Worm (Caenorhabditis elegans): ENCODE results near the gene C25F9.10.

The C25F9.10 gene

ce11 chrV:19445442-19445841, 39.9 kb downstream of the C25F9.10 start, which contains the start of gene M04C3.1:
TSS of gene M04C3.1 (minus strand) at chrV:19445605.
- TF ChIP-seq hlh-8 (tag; optimal IDR thresholded peaks at IDR 0.05), result no peak
- TF ChIP-seq ets-4 (tag; optimal IDR thresholded peaks at IDR 0.05), result no peak
- TF ChIP-seq zip-5 (tag; optimal IDR thresholded peaks at IDR 0.05), result no peak
- no peak for TF ChIP-seq fkh-10 (GFP tag; optimal IDR thresholded peaks at IDR 0.05)
- TF ChIP-seq fax-1 (tag; optimal IDR thresholded peaks at IDR 0.05), result no peak
- TF ChIP-seq K02D7.2 (tag; optimal IDR thresholded peaks at IDR 0.05), result no peak
- no peak for TF ChIP-seq ceh-9 (tag; optimal IDR thresholded peaks at IDR 0.05)
- no peak for TF ChIP-seq pha-4 (tag; optimal IDR thresholded peaks at IDR 0.05)

- TF ChIP-seq odd-2 (tag; optimal IDR thresholded peaks at IDR 0.05) (no peak), pha-4 (tag; optimal IDR thresholded peaks at IDR 0.05) (no peak), ceh-31 (tag; optimal IDR thresholded peaks at IDR 0.05) (no peak), mec-3 (tag; optimal IDR thresholded peaks at IDR 0.05; ENCODE audit: borderline replicate concordance) (no peak), Y22D7AL.16 (tag; optimal IDR thresholded peaks at IDR 0.05) (no peak), fkh-6 (tag; optimal IDR thresholded peaks at IDR 0.05) (no peak), K02D7.2 (tag; optimal IDR thresholded peaks at IDR 0.05) (no peak), pha-2 (tag; optimal IDR thresholded peaks at IDR 0.05) (no peak), ceh-6 (GFP tag; optimal IDR thresholded peaks at IDR 0.05) (no peak), rnt-1 (tag; optimal IDR thresholded peaks at IDR 0.05) (no peak), K09A11.1 (tag; optimal IDR thresholded peaks at IDR 0.05; ENCODE audit: insufficient read depth) (no peak), hlh-30 (tag; optimal IDR thresholded peaks at IDR 0.05; ENCODE audit: insufficient read depth) (no peak), nhr-11 (tag; optimal IDR thresholded peaks at IDR 0.05) (no peak), lin-11 (tag; optimal IDR thresholded peaks at IDR 0.05) (no peak), F13H6.1 (tag; optimal IDR thresholded peaks at IDR 0.05) (no peak), fax-1 (tag; optimal IDR thresholded peaks at IDR 0.05) (no peak), lim-6 (tag; optimal IDR thresholded peaks at IDR 0.05) (no peak), nfya-1 (tag; optimal IDR thresholded peaks at IDR 0.05) (no peak), eyg-1 (tag; optimal IDR thresholded peaks at IDR 0.05) (no peak), sox-4 (tag; optimal IDR thresholded peaks at IDR 0.05) (no peak)
Observed at ce11 chrV:19448805-19449204, 43.3 kb downstream of the C25F9.10 start, which contains the start of gene M04C3.2. TSS of gene M04C3.2 (minus strand) at chrV:19448905.

DNA sequence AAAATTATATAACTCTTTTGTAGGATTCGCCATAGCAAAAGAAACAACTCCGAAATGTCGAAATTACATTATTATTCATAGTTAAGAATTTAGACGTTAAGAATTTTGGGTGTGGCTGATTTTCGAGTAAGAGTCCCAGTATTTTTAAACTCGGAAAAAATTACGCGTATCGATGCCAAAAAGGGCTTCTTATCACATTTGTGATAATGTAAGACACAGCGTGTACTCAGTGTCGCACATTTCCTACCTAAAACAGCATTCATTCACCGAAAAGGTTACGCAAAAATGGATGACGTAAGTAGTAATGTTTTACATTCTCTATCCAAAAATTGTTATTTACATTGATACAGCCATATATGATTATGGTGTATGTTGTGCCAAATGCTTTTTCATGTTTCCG, 44.0 kb downstream of the C25F9.10 start, which contains the start of gene M04C3.5:
Gene M04C3.5, plus strand, starts transcription at position 190 of the 400 bp plus-strand sequence.
- TF ChIP-seq ceh-30 (tag; optimal IDR thresholded peaks at IDR 0.05) (no peak), tbx-7 (tag; optimal IDR thresholded peaks at IDR 0.05) (no peak), hlh-8 (tag; optimal IDR thresholded peaks at IDR 0.05) (no peak), elt-2 (tag; optimal IDR thresholded peaks at IDR 0.05) (peak; percentile 8)

- no peak for TF ChIP-seq ceh-34 (tag; optimal IDR thresholded peaks at IDR 0.05)
- TF ChIP-seq sdc-2 (tag; optimal IDR thresholded peaks at IDR 0.05), result no peak
- no peak for TF ChIP-seq ceh-48 (tag; optimal IDR thresholded peaks at IDR 0.05)
- TF ChIP-seq fkh-10 (GFP tag; optimal IDR thresholded peaks at IDR 0.05), result no peak
- no peak for TF ChIP-seq nhr-11 (tag; optimal IDR thresholded peaks at IDR 0.05)
- no peak for TF ChIP-seq pqm-1 (tag; optimal IDR thresholded peaks at IDR 0.05)
- no peak for TF ChIP-seq lin-11 (tag; optimal IDR thresholded peaks at IDR 0.05)
- TF ChIP-seq fkh-6 (tag; optimal IDR thresholded peaks at IDR 0.05), result no peak
- no peak for TF ChIP-seq F13H6.1 (tag; optimal IDR thresholded peaks at IDR 0.05)
Observed at ce11 chrV:19455650-19456049, 50.1 kb downstream of the C25F9.10 start, which contains the start of the genes Y43F8B.13 and Y43F8B.14. TSS of gene Y43F8B.13 (plus strand) at chrV:19455950. TSS of gene Y43F8B.14 (minus strand) at chrV:19455971.
